Fruit fly (Drosophila melanogaster) whole organism, pupa: ENCODE results near the gene Oseg1.

ENCODE experiments used
- CG12605 ChIP-seq: fragments of 200-800 bp; sonication (Bioruptor generic); IDR thresholded peaks from 2 replicates; pipeline ENCODE4 v1.3.6; 2022; ENCODE audit warnings: missing biosample characterization, missing genetic modification characterization
- CG13204 ChIP-seq: fragments of 200-800 bp; sonication (Bioruptor generic); optimal IDR thresholded peaks from 2 replicates; lab custom pipeline; 2018; ENCODE audit warnings: missing biosample characterization, mild to moderate bottlenecking, missing genetic modification characterization, moderate library complexity
- CG14655 ChIP-seq: fragments of 200-800 bp; sonication (Bioruptor generic); optimal IDR thresholded peaks from 3 replicates; lab custom pipeline; 2017; ENCODE audit warnings: mild to moderate bottlenecking, missing biosample characterization, missing genetic modification reagents, missing genetic modification characterization
- CG17806 ChIP-seq: fragments of 200-800 bp; sonication (Bioruptor generic); optimal IDR thresholded peaks from 2 replicates; lab custom pipeline; 2018; ENCODE audit warnings: missing biosample characterization, mild to moderate bottlenecking, missing genetic modification characterization, moderate library complexity
- CG32121 ChIP-seq: fragments of 200-800 bp; sonication (Bioruptor generic); IDR thresholded peaks from 2 replicates; pipeline ENCODE4 v1.3.6; 2022; ENCODE audit warnings: missing biosample characterization, missing genetic modification characterization
- CG34367 ChIP-seq: fragments of 200-800 bp; sonication (Bioruptor generic); optimal IDR thresholded peaks from 2 replicates; lab custom pipeline; 2018; ENCODE audit warnings: missing biosample characterization, mild to moderate bottlenecking, missing genetic modification characterization
- CG4496 ChIP-seq: fragments of 200-800 bp; sonication (Bioruptor generic); IDR thresholded peaks from 3 replicates; pipeline ENCODE4 v1.3.6; 2022; ENCODE audit warnings: missing biosample characterization, missing genetic modification characterization
- CG8301 ChIP-seq: fragments of 200-800 bp; sonication (Bioruptor generic); optimal IDR thresholded peaks from 2 replicates; lab custom pipeline; 2018; ENCODE audit warnings: missing biosample characterization, mild to moderate bottlenecking, missing genetic modification characterization
- D1 ChIP-seq: fragments of 200-800 bp; sonication (Bioruptor generic); optimal IDR thresholded peaks from 2 replicates; lab custom pipeline; 2018; ENCODE audit warnings: missing biosample characterization, mild to moderate bottlenecking, missing genetic modification characterization, moderate library complexity
- EcR ChIP-seq: fragments of 200-800 bp; sonication (Bioruptor generic); optimal IDR thresholded peaks from 3 replicates; lab custom pipeline; 2019; ENCODE audit warnings: missing biosample characterization, missing genetic modification characterization, mild to moderate bottlenecking, moderate library complexity, missing genetic modification reagents
- Pif1A ChIP-seq: fragments of 200-800 bp; sonication (Bioruptor generic); optimal IDR thresholded peaks from 3 replicates; lab custom pipeline; 2016; ENCODE audit warnings: missing biosample characterization, missing genetic modification characterization
- Pif1B ChIP-seq: fragments of 200-800 bp; sonication (Bioruptor generic); optimal IDR thresholded peaks from 3 replicates; lab custom pipeline; 2016; ENCODE audit warnings: missing biosample characterization, missing genetic modification characterization
- gl ChIP-seq: fragments of 200-800 bp; sonication (Bioruptor generic); optimal IDR thresholded peaks from 2 replicates; lab custom pipeline; 2018; ENCODE audit warnings: missing biosample characterization, mild to moderate bottlenecking, missing genetic modification characterization
- rn ChIP-seq: fragments of 200-800 bp; sonication (Bioruptor generic); IDR thresholded peaks from 2 replicates; pipeline ENCODE4 v1.3.6; 2022; ENCODE audit warnings: missing biosample characterization, missing genetic modification characterization

DNA sequence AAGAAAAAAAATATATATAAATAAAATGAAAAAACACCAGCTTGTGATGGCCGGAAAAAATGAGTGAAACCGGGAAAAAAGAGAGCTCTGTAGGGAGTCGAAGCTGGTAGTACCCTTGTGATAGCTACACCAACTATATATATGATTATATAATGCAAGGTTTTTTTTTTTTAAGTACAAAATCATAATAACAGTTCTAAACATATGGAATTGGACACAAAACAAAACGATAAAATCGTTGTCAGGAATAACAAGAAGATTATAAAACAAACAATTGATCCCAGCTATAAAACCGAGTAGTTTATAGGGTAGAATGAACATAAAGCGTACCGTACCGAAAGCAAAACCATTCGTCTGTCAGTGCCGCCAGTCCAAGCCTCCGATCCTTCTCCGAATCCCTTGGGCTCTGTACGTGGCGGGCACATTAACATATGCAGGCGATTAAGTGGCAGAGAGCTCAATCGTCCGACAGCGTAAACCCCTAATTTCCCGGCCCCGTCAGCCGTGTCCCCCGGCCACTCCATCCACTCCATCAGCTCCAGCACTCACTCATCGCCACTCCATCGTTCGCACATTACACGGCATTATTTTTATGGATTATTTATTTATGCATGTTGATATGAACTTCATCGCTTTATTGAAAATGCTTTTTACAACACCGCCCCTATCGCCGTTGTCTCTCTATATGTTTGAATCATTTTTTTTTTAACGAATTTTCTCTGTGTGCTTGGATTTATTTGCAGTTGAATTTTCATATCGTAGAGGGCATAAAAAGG lies 48.8 kb upstream of the Oseg1 start:
- TF ChIP-seq CG8301 (no peak), CG12605 (no peak), EcR (GFP tag; lab: Kevin White, UChicago) (no peak), Pif1A (no peak), D1 (tag; lab: Kevin White, UChicago) (no peak), CG4496 (no peak), CG34367 (peak; percentile 6), CG13204 (GFP tag; lab: Kevin White, UChicago) (no peak), CG14655 (no peak), CG32121 (GFP tag; lab: Robert Waterston, UW) (no peak), gl (tag; lab: Kevin White, UChicago) (no peak), Pif1B (peak; percentile 53), rn (GFP tag; lab: Robert Waterston, UW) (no peak), CG17806 (tag; lab: Kevin White, UChicago) (peak; percentile 35)
